Fruit fly (Drosophila melanogaster): ENCODE results near the gene m-cup.

DNA sequence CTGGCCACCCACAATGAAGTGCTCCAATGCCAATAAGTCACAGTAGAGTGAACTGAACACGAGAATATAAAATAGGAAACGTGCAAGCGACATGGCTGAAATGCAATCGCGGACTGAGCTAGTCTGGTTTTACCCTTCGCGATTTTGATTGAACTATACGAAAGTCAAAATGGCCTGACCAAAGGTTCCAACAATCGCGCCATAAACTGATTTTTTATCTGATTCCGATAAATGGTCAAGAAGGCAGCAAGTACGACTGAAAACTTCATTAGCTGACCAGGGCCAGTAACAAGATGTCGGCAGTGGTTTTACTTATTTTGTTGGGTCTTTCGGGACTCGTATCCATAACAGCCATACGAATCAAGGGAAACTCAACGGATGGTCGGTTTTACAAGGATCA, 22.4 kb downstream of the m-cup start, which contains the start of the genes CG17477 and CG31269:
- TF ChIP-seq Pif1A (GFP tag; optimal IDR thresholded peaks at IDR 0.05) (no peak), CG4496 (GFP tag; IDR thresholded peaks at IDR 0.05) (no peak), CG15710 (tag; optimal IDR thresholded peaks at IDR 0.05) (no peak), CG9948 (tag; optimal IDR thresholded peaks at IDR 0.05) (no peak), rn (GFP tag; IDR thresholded peaks at IDR 0.05) (no peak), CG10348 (GFP tag; IDR thresholded peaks at IDR 0.05) (no peak), CG8301 (tag; optimal IDR thresholded peaks at IDR 0.05) (no peak), EcR (GFP tag; optimal IDR thresholded peaks at IDR 0.05) (no peak), CG32121 (GFP tag; IDR thresholded peaks at IDR 0.05) (no peak)
